Worm (Caenorhabditis elegans) whole organism, L2 larva: Measurements from ENCODE around the gene B0281.6.

Source experiments
- aly-2 ChIP-seq: fragments of 150-350 bp; optimal IDR thresholded peaks from 2 replicates; lab custom pipeline; 2014; ENCODE audit warnings: missing biosample characterization, missing genetic modification characterization
- ama-1 ChIP-seq: fragments of 150-350 bp; optimal IDR thresholded peaks from 2 replicates; lab custom pipeline; 2018; ENCODE audit warnings: inconsistent platforms
- blmp-1 ChIP-seq: sonication (generic microtip); optimal IDR thresholded peaks from 2 replicates; lab custom pipeline; 2017; ENCODE audit warnings: missing genetic modification characterization, mild to moderate bottlenecking, missing compliant biosample characterization, antibody characterized with exemption, moderate library complexity; ENCODE audit not compliant: insufficient read depth
- ceh-82 ChIP-seq: fragments of 150-350 bp; optimal IDR thresholded peaks from 2 replicates; lab custom pipeline; 2014; ENCODE audit warnings: missing biosample characterization, missing genetic modification characterization
- elt-3 ChIP-seq: sonication (generic microtip); optimal IDR thresholded peaks from 2 replicates; lab custom pipeline; 2017; ENCODE audit warnings: missing biosample characterization, missing genetic modification characterization
- lin-13 ChIP-seq: fragments of 150-350 bp; optimal IDR thresholded peaks from 2 replicates; lab custom pipeline; 2014; ENCODE audit warnings: missing biosample characterization, missing genetic modification reagents, missing genetic modification characterization
- lin-39 ChIP-seq: fragments of 150-350 bp; optimal IDR thresholded peaks from 2 replicates; lab custom pipeline; 2014; ENCODE audit warnings: missing biosample characterization, missing genetic modification reagents, missing genetic modification characterization
- lsy-2 ChIP-seq, 2 experiments: fragments of 150-350 bp in 1 of 2; sonication (generic microtip) in 1 of 2; optimal IDR thresholded peaks; 2 replicates each; lab custom pipeline; 2014 to 2017; ENCODE audit warnings: missing biosample characterization in 2 of 2, missing genetic modification characterization in 2 of 2
- mdl-1 ChIP-seq, 2 experiments: fragments of 150-350 bp in 1 of 2; sonication (generic microtip) in 1 of 2; optimal IDR thresholded peaks; 2 replicates each; lab custom pipeline; 2017; ENCODE audit warnings: missing biosample characterization in 2 of 2, missing genetic modification characterization in 2 of 2
- nhr-237 ChIP-seq: fragments of 150-350 bp; optimal IDR thresholded peaks from 2 replicates; lab custom pipeline; 2014; ENCODE audit warnings: missing biosample characterization, missing genetic modification characterization
- zag-1 ChIP-seq: fragments of 150-350 bp; optimal IDR thresholded peaks from 2 replicates; lab custom pipeline; 2014; ENCODE audit warnings: missing biosample characterization, missing genetic modification characterization
- ztf-1 ChIP-seq: fragments of 200-800 bp; sonication (Bioruptor generic); conservative IDR thresholded peaks from 2 replicates; pipeline ENCODE4 v1.3.6; 2022; ENCODE audit warnings: missing genetic modification characterization, missing compliant biosample characterization

ce11 chrII:2346672-2347071 lies 44.4 kb upstream of the B0281.6 start, which contains the start of gene F43C11.4:
- TF ChIP-seq nhr-237 (tag; lab: Kevin White, UChicago), result no peak
- no peak for TF ChIP-seq aly-2
- no peak for TF ChIP-seq lin-13
- TF ChIP-seq blmp-1 (tag; lab: Kevin White, UChicago), result no peak
- TF ChIP-seq ztf-1 (GFP tag; lab: Robert Waterston, UW), result no peak
- no peak for TF ChIP-seq zag-1 (tag; lab: Kevin White, UChicago)
- no peak for TF ChIP-seq lsy-2 (tag; optimal IDR thresholded peaks at IDR 0.05; lab: Kevin White, UChicago)
- TF ChIP-seq elt-3 (tag; lab: Kevin White, UChicago), result no peak
- TF ChIP-seq lin-39 (tag; lab: Kevin White, UChicago), result no peak
- TF ChIP-seq ceh-82 (tag; lab: Kevin White, UChicago), result no peak
- TF ChIP-seq mdl-1 (tag; optimal IDR thresholded peaks at IDR 0.05; lab: Kevin White, UChicago), result no peak
- TF ChIP-seq ama-1 (lab: Kevin White, UChicago), result no peak
